Worm (Caenorhabditis elegans): ENCODE data around the gene ZK1290.15.
A peak's percentile ranks its signal among the peaks of the same experiment; 100 is the strongest.

The ZK1290.15 gene

DNA sequence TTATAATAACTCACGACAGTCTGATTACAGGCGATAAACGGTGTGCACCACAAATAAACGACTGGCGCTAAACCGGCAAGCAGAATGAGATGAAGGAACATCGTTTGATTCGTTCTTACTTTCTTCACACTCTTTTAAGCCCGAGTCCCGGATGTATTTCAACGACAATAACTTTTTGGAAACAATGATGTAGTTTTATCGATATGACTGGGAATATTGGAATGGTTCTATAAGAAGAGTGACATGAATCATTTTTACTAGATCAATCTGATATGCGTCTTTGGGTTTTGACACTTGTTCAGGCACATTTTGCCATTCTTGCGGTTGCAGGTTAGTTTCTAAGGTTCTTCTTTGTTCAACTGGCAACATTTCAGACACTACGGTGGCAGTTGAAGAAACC lies 38.1 kb downstream of the ZK1290.15 start, which contains the start of the genes ZK1290.11 and ZK1290.1:
TSS of gene ZK1290.11 (minus strand) at position 101 of the 400 bp plus-strand sequence.
TSS of gene ZK1290.1 (plus strand) at position 271 of the 400 bp plus-strand sequence.
- no peak for TF ChIP-seq lir-3 (tag; optimal IDR thresholded peaks at IDR 0.05)
- no peak for TF ChIP-seq T20F7.1 (GFP tag; optimal IDR thresholded peaks at IDR 0.05)
- TF ChIP-seq hmg-1.1 (GFP tag; IDR thresholded peaks at IDR 0.05): no peak
- no peak for TF ChIP-seq nhr-28 (tag; optimal IDR thresholded peaks at IDR 0.05)
- TF ChIP-seq hlh-30 (tag; optimal IDR thresholded peaks at IDR 0.05; ENCODE audit: insufficient read depth): no peak
- no peak for TF ChIP-seq egl-27 (tag; optimal IDR thresholded peaks at IDR 0.05)
- TF ChIP-seq nhr-48 (tag; optimal IDR thresholded peaks at IDR 0.05): no peak
- no peak for TF ChIP-seq zag-1 (tag; optimal IDR thresholded peaks at IDR 0.05)
- TF ChIP-seq daf-16 (GFP tag; optimal IDR thresholded peaks at IDR 0.05): no peak
- no peak for TF ChIP-seq daf-16 (tag; optimal IDR thresholded peaks at IDR 0.05)
- no peak for TF ChIP-seq D1046.2 (GFP tag; IDR thresholded peaks at IDR 0.05)

DNA sequence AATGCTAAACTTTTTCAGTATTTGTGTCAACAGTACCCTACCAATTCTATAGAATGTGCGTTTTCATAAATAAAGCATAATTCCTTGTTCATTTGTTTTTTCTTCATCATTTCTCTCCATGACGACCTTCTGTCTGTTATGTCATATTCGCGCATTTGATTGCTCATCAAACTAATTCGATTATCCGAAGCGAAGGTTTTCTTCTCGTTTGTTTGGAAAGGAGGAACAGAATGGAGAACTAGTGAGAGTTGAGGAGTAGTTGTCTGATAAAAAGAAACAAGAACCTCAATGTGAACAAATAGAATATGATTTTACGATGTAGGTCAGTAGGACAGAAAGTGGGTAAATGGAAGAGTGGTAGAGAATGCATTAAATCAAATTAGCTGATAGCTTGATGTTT lies 39.2 kb downstream of the ZK1290.15 start:
- TF ChIP-seq unc-62 (GFP tag; optimal IDR thresholded peaks at IDR 0.05 in 1 of 2) (peak in 1 of 2 experiments; percentile 87), unc-62 (tag; optimal IDR thresholded peaks at IDR 0.05) (no peak), daf-19 (GFP tag; conservative IDR thresholded peaks at IDR 0.05) (no peak), nhr-6 (tag; optimal IDR thresholded peaks at IDR 0.05) (no peak)

DNA sequence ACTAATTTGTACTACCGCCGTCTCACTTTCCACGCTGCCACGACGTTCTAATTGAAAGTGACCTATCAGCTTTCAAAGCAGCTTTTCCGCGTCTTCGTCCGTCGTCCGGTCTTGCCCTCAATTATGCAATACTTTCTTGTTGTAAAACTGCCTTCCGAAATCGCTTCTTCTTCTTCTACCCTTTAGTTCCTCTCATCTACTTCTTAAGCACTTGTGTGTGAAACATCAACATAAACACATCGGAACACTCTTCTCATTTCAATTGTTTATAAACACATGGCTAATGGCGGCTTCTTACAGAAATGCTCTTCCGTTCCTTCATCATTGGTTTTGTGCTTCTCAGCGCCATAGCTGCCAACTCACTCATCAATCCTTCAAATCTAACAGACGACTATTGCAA lies 46.9 kb downstream of the ZK1290.15 start, which contains the start of gene F35D2.3:
TSS of gene F35D2.3 (plus strand) at position 301 of the 400 bp plus-strand sequence.
- TF ChIP-seq mxl-2 (GFP tag; conservative IDR thresholded peaks at IDR 0.05) (no peak), aha-1 (tag) (no peak), php-3 (GFP tag; IDR thresholded peaks at IDR 0.05) (no peak), nhr-237 (tag; optimal IDR thresholded peaks at IDR 0.05) (no peak), nhr-28 (tag; optimal IDR thresholded peaks at IDR 0.05) (no peak), vab-7 (GFP tag; IDR thresholded peaks at IDR 0.05) (no peak), saeg-2 (GFP tag; IDR thresholded peaks at IDR 0.05) (no peak), nhr-41 (GFP tag; IDR thresholded peaks at IDR 0.05) (no peak), cey-2 (tag; optimal IDR thresholded peaks at IDR 0.05; ENCODE audit: borderline replicate concordance, insufficient read depth) (no peak), ctbp-1 (GFP tag; IDR thresholded peaks at IDR 0.05) (no peak), dmd-8 (GFP tag; IDR thresholded peaks at IDR 0.05) (no peak), snpc-1.2 (GFP tag; IDR thresholded peaks at IDR 0.05) (no peak), T26A8.4 (GFP tag; IDR thresholded peaks at IDR 0.05) (no peak), ztf-11 (tag; optimal IDR thresholded peaks at IDR 0.05) (no peak), daf-8 (GFP tag; IDR thresholded peaks at IDR 0.05) (no peak), R02D3.7 (tag; optimal IDR thresholded peaks at IDR 0.05) (no peak), ZK546.5 (tag; optimal IDR thresholded peaks at IDR 0.05) (no peak)

DNA sequence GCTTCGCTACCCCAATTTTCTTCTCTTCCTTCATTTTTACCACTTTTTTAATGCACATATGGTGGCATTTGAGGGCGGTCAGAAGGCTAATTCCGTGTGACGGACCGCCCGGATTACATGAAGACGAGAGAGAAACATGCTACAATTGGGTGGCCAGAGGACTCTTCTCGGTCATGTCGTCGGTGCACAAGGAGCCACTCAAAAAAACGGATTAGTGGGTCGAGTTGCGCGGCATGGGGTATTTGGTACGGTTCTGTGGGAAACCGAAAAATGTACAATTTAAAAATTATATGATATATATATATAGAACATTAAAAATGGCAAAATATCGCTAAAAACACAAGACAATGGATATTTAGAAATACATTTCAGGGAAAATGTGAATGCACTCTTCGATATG lies 47.4 kb downstream of the ZK1290.15 start:
- TF ChIP-seq F26F4.8 (GFP tag; conservative IDR thresholded peaks at IDR 0.05): no peak
- TF ChIP-seq lsy-2 (tag; optimal IDR thresholded peaks at IDR 0.05): no peak
- TF ChIP-seq hmg-1.1 (GFP tag; IDR thresholded peaks at IDR 0.05): no peak
- no peak for TF ChIP-seq egl-43 (GFP tag; IDR thresholded peaks at IDR 0.05)
- TF ChIP-seq mep-1 (tag; optimal IDR thresholded peaks at IDR 0.05): no peak
- TF ChIP-seq madf-5 (GFP tag; IDR thresholded peaks at IDR 0.05): 0 out of 4 replicates have a peak, but pooled peaks of 1 of the 2 experiments have one; percentile 13

Measured in whole organism, L4 larva.